Fruit fly (Drosophila melanogaster): ENCODE measurements around the gene CG5282.

The CG5282 gene

DNA sequence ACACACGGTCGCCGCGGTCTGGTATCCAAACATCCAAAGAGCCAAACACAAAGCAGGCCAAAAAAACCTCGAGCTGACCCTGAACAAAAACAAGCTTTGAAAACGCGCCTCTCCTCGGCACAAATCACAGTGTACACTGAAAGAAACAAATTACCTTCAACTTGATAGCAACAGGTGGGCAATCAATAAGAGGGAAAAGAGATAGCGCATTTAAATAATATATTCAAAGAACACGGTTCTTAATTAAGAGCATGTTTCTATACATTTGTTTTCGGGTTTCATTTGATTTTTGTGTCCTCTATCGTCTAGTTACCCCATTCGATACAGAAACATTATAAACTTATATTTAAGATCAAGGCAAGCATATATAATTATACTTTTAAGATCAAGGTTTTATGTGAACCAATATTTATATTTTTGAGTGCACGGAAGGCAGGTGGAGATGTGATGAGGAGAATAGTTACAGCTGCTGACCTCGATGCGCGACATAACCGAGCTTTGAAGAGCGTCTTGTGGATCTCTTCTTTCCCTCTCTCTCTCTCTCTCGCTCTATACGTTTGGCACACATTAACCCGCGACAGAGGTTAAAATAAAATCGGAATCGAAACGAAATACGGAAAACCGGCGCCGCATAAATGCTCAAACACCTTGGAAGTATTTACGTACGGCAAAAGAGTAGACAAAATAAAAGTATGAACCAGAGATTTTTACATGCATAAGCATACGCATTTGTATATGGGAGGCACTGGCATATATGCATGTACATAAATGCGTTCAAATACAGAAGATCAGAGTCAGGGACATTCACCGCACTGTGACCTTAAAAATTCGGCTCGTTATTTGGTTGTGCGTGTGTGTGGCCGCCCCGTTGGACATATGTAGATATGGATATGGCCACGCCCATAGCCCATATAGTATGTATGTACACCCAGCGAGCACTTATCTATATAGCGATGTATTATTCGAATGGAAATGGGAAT, 27.3 kb downstream of the CG5282 start (continued):
- peak; percentile 67 for TF ChIP-seq CG10366 (GFP tag; IDR thresholded peaks at IDR 0.05)
- TF ChIP-seq CG1647 (GFP tag; optimal IDR thresholded peaks at IDR 0.05), result peak; percentile 65
- peak; percentile 88 for TF ChIP-seq lab (GFP tag; optimal IDR thresholded peaks at IDR 0.05)
- TF ChIP-seq CG9932 (GFP tag; IDR thresholded peaks at IDR 0.05), result peak; percentile 80
- TF ChIP-seq cato (GFP tag; optimal IDR thresholded peaks at IDR 0.05; ENCODE audit: borderline replicate concordance), result peak; percentile 64
- peak; percentile 78 for TF ChIP-seq slbo (GFP tag; IDR thresholded peaks at IDR 0.05)
- peak; percentile 89 for TF ChIP-seq lilli (GFP tag; optimal IDR thresholded peaks at IDR 0.05)
- TF ChIP-seq Mes4 (GFP tag; optimal IDR thresholded peaks at IDR 0.05), result peak; percentile 42
- no peak for TF ChIP-seq CG2129 (GFP tag; IDR thresholded peaks at IDR 0.05; ENCODE audit: partially characterized antibody)
- TF ChIP-seq schlank (tag; optimal IDR thresholded peaks at IDR 0.05), result peak; percentile 29
- TF ChIP-seq CG6791 (GFP tag; IDR thresholded peaks at IDR 0.05; ENCODE audit: partially characterized antibody), result no peak
- peak; percentile 23; the same call in 1 of the 2 replicates for TF ChIP-seq Taf1 (GFP tag; IDR thresholded peaks at IDR 0.05)
- TF ChIP-seq CG18262 (tag; optimal IDR thresholded peaks at IDR 0.05), result peak; percentile 91
- TF ChIP-seq Bteb2 (GFP tag; optimal IDR thresholded peaks at IDR 0.05), result peak; percentile 71
- TF ChIP-seq sqz (GFP tag; optimal IDR thresholded peaks at IDR 0.05), result peak; percentile 76
- TF ChIP-seq CG13296 (GFP tag; optimal IDR thresholded peaks at IDR 0.05), result peak; percentile 86
- TF ChIP-seq Mad (GFP tag; optimal IDR thresholded peaks at IDR 0.05), result peak; percentile 82
- TF ChIP-seq CG8359 (GFP tag; optimal IDR thresholded peaks at IDR 0.05; ENCODE audit: borderline replicate concordance), result peak; percentile 29
- TF ChIP-seq Atf-2 (GFP tag; optimal IDR thresholded peaks at IDR 0.05), result peak; percentile 63
- no peak for TF ChIP-seq CG17612 (GFP tag; IDR thresholded peaks at IDR 0.05)
- TF ChIP-seq CG14014 (GFP tag; IDR thresholded peaks at IDR 0.05), result peak; percentile 70
- TF ChIP-seq Bgb (GFP tag; IDR thresholded peaks at IDR 0.05; ENCODE audit: partially characterized antibody), result no peak; the same call in 1 of the 2 replicates
- peak; percentile 57 for TF ChIP-seq slp2 (GFP tag; optimal IDR thresholded peaks at IDR 0.05)
- no peak for TF ChIP-seq HmgD (GFP tag; optimal IDR thresholded peaks at IDR 0.05)
- TF ChIP-seq trem (tag; optimal IDR thresholded peaks at IDR 0.05), result peak; percentile 77
- TF ChIP-seq ATbp (GFP tag; optimal IDR thresholded peaks at IDR 0.05), result peak; percentile 85
- TF ChIP-seq Xrp1 (GFP tag; IDR thresholded peaks at IDR 0.05), result peak; percentile 61
- peak; percentile 83 for TF ChIP-seq az2 (GFP tag; optimal IDR thresholded peaks at IDR 0.05)
- peak; percentile 42; the same call in 1 of the 2 replicates for TF ChIP-seq ham (GFP tag; IDR thresholded peaks at IDR 0.05)
- TF ChIP-seq CG8388 (GFP tag; optimal IDR thresholded peaks at IDR 0.05), result peak; percentile 84
- peak; percentile 70 for TF ChIP-seq CG15011 (GFP tag; optimal IDR thresholded peaks at IDR 0.05)
- peak; percentile 71; the same call in 2 of the 3 replicates for TF ChIP-seq CG11093 (GFP tag; IDR thresholded peaks at IDR 0.05)
- TF ChIP-seq Antp (GFP tag; optimal IDR thresholded peaks at IDR 0.05), result peak; percentile 58
- 0 out of 3 replicates have a peak, but pooled peaks have one; percentile 5 for TF ChIP-seq CG34224 (GFP tag; IDR thresholded peaks at IDR 0.05; ENCODE audit: partially characterized antibody)
- peak; percentile 55 for TF ChIP-seq exex (tag; optimal IDR thresholded peaks at IDR 0.05)
- TF ChIP-seq Hey (tag; optimal IDR thresholded peaks at IDR 0.05), result no peak
- peak; percentile 55 for TF ChIP-seq Side (GFP tag; optimal IDR thresholded peaks at IDR 0.05)
- peak; percentile 91 for TF ChIP-seq CG10543 (GFP tag; optimal IDR thresholded peaks at IDR 0.05)
- TF ChIP-seq psq (GFP tag; optimal IDR thresholded peaks at IDR 0.05), result peak; percentile 10
- peak; percentile 88 for TF ChIP-seq Vsx1 (GFP tag; optimal IDR thresholded peaks at IDR 0.05)
- TF ChIP-seq CG7786 (GFP tag; optimal IDR thresholded peaks at IDR 0.05), result peak; percentile 63
- no peak for TF ChIP-seq MTF-1 (GFP tag; optimal IDR thresholded peaks at IDR 0.05; ENCODE audit: borderline replicate concordance)
- peak; percentile 32 for TF ChIP-seq Adf1 (GFP tag; IDR thresholded peaks at IDR 0.05)
- TF ChIP-seq CG11456 (GFP tag; IDR thresholded peaks at IDR 0.05), result peak; percentile 74; the same call in 2 of the 3 replicates
- peak; percentile 69 for TF ChIP-seq Abd-B (GFP tag; optimal IDR thresholded peaks at IDR 0.05)
- peak; percentile 43 for TF ChIP-seq Lhr (GFP tag; optimal IDR thresholded peaks at IDR 0.05)
- TF ChIP-seq CG6683 (GFP tag; optimal IDR thresholded peaks at IDR 0.05), result peak; percentile 63

All from whole organism, embryonic.